Worm (Caenorhabditis elegans) whole organism, dauer: ENCODE data around the gene npp-15.

ENCODE experiments used
- unc-62 ChIP-seq: sonication (generic microtip); optimal IDR thresholded peaks from 2 replicates; lab custom pipeline; 2017; ENCODE audit warnings: missing biosample characterization, missing genetic modification reagents, missing genetic modification characterization

Gene npp-15

DNA sequence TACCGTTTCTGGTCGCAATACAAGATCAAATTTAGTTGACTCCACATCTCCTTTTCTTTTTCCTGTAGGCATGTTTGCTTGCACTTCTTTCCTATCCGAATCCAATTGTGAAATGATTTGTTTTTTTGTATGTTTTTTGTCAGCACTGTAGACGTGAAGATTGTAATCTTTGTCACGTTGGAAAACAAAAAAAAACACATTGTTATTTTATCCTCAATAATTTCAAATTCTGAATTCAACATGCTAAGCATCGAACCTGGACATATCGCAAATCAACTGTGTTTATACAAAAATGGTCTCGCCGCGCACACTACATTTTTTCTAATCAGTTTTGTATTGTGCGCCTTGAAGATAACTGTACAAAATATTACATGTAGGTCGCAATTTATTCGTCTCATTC is 15.4 kb upstream of the npp-15 start, which contains the start of gene ZK688.12:
Gene ZK688.12, minus strand, starts transcription at position 101 of the 400 bp plus-strand sequence.
- TF ChIP-seq unc-62 = no peak

ce11 chrIII:7917667-7918066 is 11.2 kb upstream of the npp-15 start, which contains the start of gene gly-3:
gly-3 (minus strand) TSS chrIII:7917767.
- TF ChIP-seq unc-62 = no peak

- no peak for TF ChIP-seq unc-62
These were observed 9.0 kb upstream of the npp-15 start, which contains the start of gene C29E4.14 for ce11 chrIII:7919823-7920222. C29E4.14 (plus strand) TSS chrIII:7920123.

DNA sequence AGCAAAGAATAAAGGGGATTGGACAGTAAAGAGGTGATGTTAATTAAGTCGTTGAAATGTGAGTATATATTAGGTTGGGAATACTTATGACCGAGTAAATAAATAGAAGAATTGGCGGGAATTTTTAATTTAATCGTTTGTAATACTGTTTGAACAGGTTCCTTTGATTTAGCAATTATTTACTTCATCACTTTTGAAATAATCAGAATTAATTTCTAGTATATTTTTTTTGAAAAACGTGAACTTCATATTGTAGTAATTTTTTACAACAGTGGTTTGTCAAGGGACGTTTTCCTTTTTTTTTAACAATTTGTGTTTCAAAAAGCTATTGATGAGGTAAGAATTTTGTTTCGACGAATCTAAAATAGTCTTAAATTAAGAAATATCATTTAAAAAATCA is 6.6 kb upstream of the npp-15 start, which contains the start of gene C29E4.17:
Gene C29E4.17, plus strand, starts transcription at position 301 of the 400 bp plus-strand sequence.
- TF ChIP-seq unc-62 = no peak

- TF ChIP-seq unc-62 = no peak
These were observed 4.0 kb upstream of the npp-15 start, which contains the start of gene tag-250 for ce11 chrIII:7924821-7925220. tag-250 (minus strand) TSS chrIII:7924921.

DNA sequence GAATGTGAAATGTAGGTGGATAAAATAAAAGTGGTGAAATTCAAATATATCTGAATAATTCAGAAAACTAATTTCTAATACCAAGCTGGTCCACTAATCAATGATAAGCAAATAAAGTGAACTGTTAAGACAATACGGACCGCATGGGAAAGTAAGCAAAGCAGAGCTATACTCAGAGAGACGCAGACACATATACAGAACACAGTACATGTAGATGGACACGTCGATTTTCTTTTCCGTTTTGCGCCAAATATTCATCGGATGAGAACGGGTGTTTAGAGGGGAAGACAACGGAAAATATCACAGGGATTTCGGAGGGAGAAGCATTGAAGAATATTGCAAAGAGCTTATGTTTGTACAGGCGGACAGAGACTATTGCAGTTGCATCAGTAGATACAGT is 2.9 kb upstream of the npp-15 start:
- no peak for TF ChIP-seq unc-62

DNA sequence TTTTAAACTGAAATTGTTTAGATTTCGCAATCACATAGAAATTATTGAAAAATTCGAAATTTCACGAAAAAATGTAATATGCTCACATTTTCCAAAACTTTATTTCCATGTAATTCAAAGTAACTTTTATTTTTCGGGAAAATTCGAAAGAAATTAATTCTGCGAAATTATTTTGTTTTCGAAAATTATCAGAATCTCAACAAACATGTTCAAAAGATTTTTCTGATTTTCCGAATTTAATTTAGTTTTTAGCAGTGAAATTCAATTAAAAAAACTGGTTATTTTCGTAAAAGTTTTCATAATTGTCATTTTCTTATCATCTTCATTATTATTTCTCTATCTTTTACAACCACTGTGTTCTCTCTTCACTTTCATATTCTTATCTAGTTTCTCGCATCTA is 4.4 kb downstream of the npp-15 start, which contains the start of gene ran-2:
Gene ran-2, plus strand, starts transcription at position 301 of the 400 bp plus-strand sequence.
- no peak for TF ChIP-seq unc-62

DNA sequence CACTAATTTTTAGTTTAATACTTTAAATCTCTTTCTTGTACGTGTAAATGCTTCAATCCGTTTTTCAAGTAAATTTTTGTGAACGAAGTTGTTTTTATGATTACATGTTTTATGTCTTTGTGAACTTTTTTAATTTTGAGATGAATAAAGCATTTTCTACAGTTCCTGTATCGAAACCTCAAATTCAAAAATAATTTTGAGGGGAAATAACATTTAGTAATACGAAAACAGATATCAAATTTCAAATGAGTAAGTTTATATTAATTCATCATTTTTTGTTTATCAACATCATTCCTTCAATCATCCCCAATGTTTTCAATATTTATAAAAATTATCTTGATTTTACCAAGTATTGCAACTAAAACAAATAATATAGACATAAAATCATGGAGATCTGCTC is 8.7 kb downstream of the npp-15 start, which contains the start of gene C29E4.10:
Gene C29E4.10, plus strand, starts transcription at position 301 of the 400 bp plus-strand sequence.
- no peak for TF ChIP-seq unc-62

DNA sequence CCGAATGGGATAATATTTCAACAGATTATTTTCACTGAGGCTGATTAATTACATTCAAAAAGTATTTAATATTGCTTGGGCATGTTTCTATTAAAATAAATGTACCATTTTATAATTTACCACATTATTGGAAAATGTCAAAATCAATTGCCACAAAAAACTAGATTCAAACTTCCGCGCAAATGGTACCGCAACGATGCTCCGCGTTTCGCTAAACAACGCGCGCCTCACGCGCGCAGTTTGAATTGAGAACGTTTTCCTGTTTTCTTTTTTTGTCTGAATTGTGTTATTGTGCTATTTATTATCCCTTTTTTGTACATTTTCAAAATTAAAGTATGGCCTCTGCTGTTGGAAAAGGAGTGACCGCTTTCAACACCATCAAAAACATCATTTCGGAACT is 12.0 kb downstream of the npp-15 start, which contains the start of gene C29E4.12:
Gene C29E4.12, plus strand, starts transcription at position 333 of the 400 bp plus-strand sequence.
- no peak for TF ChIP-seq unc-62

DNA sequence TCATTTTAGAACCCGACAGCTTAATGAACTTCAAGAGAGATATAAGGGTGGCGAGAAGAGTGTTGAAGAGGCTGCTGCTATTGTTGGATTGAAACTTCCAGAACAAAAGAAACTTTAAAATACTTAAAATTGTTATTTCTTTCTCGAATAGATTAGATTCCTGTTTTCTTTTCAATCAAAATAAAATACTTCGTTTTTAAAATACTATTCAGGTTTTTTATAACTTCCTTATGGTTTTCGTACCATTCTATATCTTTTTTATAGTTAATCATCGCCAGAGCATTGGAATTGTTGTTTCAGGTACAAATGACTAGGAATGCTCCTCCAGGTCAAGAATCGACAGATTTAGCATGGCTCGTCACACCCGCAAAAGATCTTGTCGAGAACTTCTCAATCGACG is 12.6 kb downstream of the npp-15 start, which contains the start of gene kle-2:
Gene kle-2, plus strand, starts transcription at position 301 of the 400 bp plus-strand sequence.
- no peak for TF ChIP-seq unc-62

DNA sequence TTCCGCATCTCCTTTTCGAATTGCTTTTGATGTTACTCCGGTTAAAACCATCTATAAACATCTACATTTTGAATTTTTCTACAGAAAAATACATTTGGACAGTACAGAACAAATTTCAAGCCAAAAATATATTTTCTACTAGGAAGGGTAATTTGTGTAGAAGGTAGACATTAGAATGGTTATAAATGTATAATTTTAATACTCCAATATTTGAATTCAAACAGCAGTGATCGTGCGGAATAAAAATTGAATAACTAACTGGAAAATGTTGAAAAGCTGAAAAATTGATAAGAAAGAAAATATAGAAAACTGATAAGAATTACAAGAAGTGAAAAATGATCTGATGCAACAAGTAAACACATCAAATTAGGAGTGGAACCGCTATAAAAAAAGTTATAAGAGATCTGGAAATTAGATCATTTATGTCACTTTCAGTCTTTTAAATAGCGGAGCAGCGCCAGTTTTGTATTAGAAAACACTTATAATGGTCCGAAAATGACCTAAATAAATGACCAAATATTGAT is 18.2 kb downstream of the npp-15 start, which contains the start of gene gsto-1:
Gene gsto-1, minus strand, starts transcription at position 51 of the 524 bp plus-strand sequence.
- no peak for TF ChIP-seq unc-62

DNA sequence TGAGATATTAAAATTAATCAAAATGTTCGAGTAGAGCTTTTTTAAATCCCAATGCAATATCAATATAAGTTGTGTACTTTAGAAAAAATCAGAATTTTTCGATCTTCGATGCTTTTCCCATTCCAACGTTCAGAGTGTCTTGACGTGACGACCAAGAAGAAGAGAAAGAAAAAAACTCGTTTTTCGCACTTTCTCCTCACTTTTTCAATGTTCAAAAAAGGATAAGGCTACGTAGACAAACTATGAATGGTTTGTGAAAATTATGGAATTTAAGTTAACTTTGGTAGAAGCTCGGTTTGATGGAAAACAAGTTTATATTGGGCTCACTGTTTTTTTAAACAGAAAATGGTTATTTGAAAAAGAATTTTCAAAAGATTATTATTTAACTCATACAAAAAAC is 18.8 kb downstream of the npp-15 start:
- TF ChIP-seq unc-62 = no peak

ce11 chrIII:7948802-7949201 is 20.0 kb downstream of the npp-15 start, which contains the start of gene col-90:
col-90 (plus strand) TSS chrIII:7948838.
- TF ChIP-seq unc-62 = no peak

ce11 chrIII:7950447-7950846 is 21.6 kb downstream of the npp-15 start:
- no peak for TF ChIP-seq unc-62

- TF ChIP-seq unc-62 = no peak
These were observed 23.4 kb downstream of the npp-15 start, which contains the start of gene C29E4.15 for ce11 chrIII:7952077-7952765. C29E4.15 (plus strand) TSS chrIII:7952623.

DNA sequence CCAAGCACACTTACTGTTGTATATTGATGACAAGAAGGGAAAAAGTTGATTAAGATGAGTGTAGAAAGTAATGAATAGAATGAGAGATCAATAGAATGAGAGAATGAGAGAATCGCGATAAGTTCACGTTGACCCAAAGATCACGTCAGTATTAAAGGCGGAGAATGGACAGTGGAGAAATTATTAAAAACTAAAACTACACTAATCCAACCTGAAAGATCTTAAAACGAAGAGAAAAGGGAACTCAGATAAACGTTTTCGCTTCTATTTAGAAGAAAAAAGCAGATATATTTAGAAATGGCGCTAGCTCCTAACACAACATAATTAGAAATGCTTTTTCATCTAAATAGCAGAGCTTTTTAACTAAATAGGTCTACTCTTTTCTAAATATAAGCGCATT is 24.4 kb downstream of the npp-15 start, which contains the start of gene let-754:
Gene let-754, minus strand, starts transcription at position 101 of the 400 bp plus-strand sequence.
- TF ChIP-seq unc-62 = no peak

ce11 chrIII:7956965-7957364 is 28.1 kb downstream of the npp-15 start, which contains the start of gene C29E4.9:
C29E4.9 (minus strand) TSS chrIII:7957065.
- no peak for TF ChIP-seq unc-62
